Worm (Caenorhabditis elegans): ENCODE data around the gene W06G6.11.

DNA sequence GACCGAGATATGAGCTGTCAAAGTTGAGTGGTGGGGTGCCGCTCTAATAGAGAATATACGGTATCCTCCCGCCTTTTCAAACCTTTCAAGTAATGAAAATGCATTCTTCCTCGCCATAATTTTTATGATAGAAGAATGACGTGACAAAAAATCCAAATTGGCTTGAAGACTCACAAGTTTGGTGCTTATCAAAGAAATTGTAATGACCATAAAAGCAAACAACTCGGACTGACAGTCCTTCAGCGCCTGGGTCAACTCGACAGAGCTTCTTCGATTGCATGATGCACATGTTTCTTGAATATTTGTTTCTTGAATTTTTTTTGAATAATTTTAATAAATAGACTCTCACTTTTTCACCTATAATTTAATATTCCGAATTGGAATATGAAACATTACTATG lies 43.6 kb downstream of the W06G6.11 start:
- TF ChIP-seq ztf-23 (GFP tag; IDR thresholded peaks at IDR 0.05): no peak
- no peak for TF ChIP-seq klf-2 (GFP tag; conservative IDR thresholded peaks at IDR 0.05)
- TF ChIP-seq med-1 (GFP tag; optimal IDR thresholded peaks at IDR 0.05; ENCODE audit: insufficient read depth): no peak
- TF ChIP-seq flt-1 (GFP tag; IDR thresholded peaks at IDR 0.05): no peak
- no peak for TF ChIP-seq tab-1 (GFP tag; IDR thresholded peaks at IDR 0.05)
- no peak for TF ChIP-seq T22C8.4 (GFP tag; IDR thresholded peaks at IDR 0.05)

Data from whole organism, midembryonic.